Fruit fly (Drosophila melanogaster): ENCODE measurements around the gene IPIP.

Gene IPIP

DNA sequence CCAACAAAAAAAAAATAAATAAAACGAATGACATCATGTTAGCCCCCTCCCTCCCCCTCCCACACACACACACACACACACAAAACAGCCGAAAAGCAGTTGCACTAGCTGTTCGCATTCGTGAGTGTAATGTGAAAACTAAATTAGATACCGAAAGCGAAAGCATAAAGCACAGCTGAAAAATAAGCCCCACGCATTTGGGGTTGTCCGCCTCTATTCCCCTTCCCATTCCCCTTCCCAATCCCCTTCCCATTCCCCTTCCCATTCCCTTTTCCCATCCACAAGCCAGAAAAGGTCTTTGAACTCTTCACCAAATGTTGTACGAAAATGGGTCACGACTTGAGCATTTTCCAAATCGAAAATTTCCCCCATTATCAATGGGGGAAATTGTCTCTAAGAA lies 27.5 kb downstream of the IPIP start (continued):
- TF ChIP-seq CG7786 (GFP tag; optimal IDR thresholded peaks at IDR 0.05) (no peak), Rx (GFP tag; IDR thresholded peaks at IDR 0.05) (no peak), CG13424 (tag; optimal IDR thresholded peaks at IDR 0.05) (no peak), CG42726 (GFP tag; IDR thresholded peaks at IDR 0.05; ENCODE audit: partially characterized antibody) (peak; percentile 54; the same call in 1 of the 2 replicates), ttk (GFP tag; IDR thresholded peaks at IDR 0.05) (peak; percentile 70; the same call in 1 of the 2 replicates), CG10543 (GFP tag; optimal IDR thresholded peaks at IDR 0.05) (peak; percentile 41), kni (GFP tag; optimal IDR thresholded peaks at IDR 0.05) (peak; percentile 95), CG17829 (tag; optimal IDR thresholded peaks at IDR 0.05) (no peak), Dbx (GFP tag; IDR thresholded peaks at IDR 0.05) (no peak), sens-2 (GFP tag; IDR thresholded peaks at IDR 0.05) (no peak), Dll (GFP tag; IDR thresholded peaks at IDR 0.05; ENCODE audit: partially characterized antibody) (0 out of 4 replicates have a peak, but pooled peaks have one; percentile 13), nerfin-1 (tag; optimal IDR thresholded peaks at IDR 0.05) (peak; percentile 34), D19A (tag; optimal IDR thresholded peaks at IDR 0.05) (no peak)

- TF ChIP-seq chm (GFP tag; IDR thresholded peaks at IDR 0.05) (peak; percentile 32; the same call in 1 of the 2 replicates), CG10209 (GFP tag; optimal IDR thresholded peaks at IDR 0.05) (no peak), MBD-R2 (GFP tag; IDR thresholded peaks at IDR 0.05) (no peak), insv (GFP tag; optimal IDR thresholded peaks at IDR 0.05) (peak in 1 of 2 experiments; percentile 90), inv (GFP tag; IDR thresholded peaks at IDR 0.05; ENCODE audit: partially characterized antibody) (no peak), tx (GFP tag; optimal IDR thresholded peaks at IDR 0.05) (no peak), sqz (GFP tag; optimal IDR thresholded peaks at IDR 0.05) (peak; percentile 90), Hmr (GFP tag; optimal IDR thresholded peaks at IDR 0.05) (no peak), dm (GFP tag; optimal IDR thresholded peaks at IDR 0.05) (no peak), gro (GFP tag; optimal IDR thresholded peaks at IDR 0.05) (no peak), Dad (GFP tag; optimal IDR thresholded peaks at IDR 0.05) (no peak), stc (GFP tag; IDR thresholded peaks at IDR 0.05) (no peak), CG14014 (GFP tag; IDR thresholded peaks at IDR 0.05) (no peak), abd-A (tag; optimal IDR thresholded peaks at IDR 0.05) (peak; percentile 12), shn (GFP tag; optimal IDR thresholded peaks at IDR 0.05) (no peak), Opbp (GFP tag; IDR thresholded peaks at IDR 0.05; ENCODE audit: partially characterized antibody) (no peak), CG11695 (GFP tag; IDR thresholded peaks at IDR 0.05) (no peak), CG9437 (GFP tag; optimal IDR thresholded peaks at IDR 0.05) (no peak), ATbp (GFP tag; optimal IDR thresholded peaks at IDR 0.05) (no peak), CG13287 (GFP tag; IDR thresholded peaks at IDR 0.05; ENCODE audit: partially characterized antibody) (peak; percentile 8; the same call in 1 of the 2 replicates), CG6854 (GFP tag; optimal IDR thresholded peaks at IDR 0.05) (no peak), lov (optimal IDR thresholded peaks at IDR 0.05) (no peak), lov (GFP tag; IDR thresholded peaks at IDR 0.05) (no peak), B-H2 (GFP tag; optimal IDR thresholded peaks at IDR 0.05) (no peak), vvl (GFP tag; IDR thresholded peaks at IDR 0.05) (0 out of 2 replicates have a peak, but pooled peaks have one; percentile 25), Pdp1 (GFP tag; optimal IDR thresholded peaks at IDR 0.05) (peak in 1 of 2 experiments; percentile 98), cwo (GFP tag; optimal IDR thresholded peaks at IDR 0.05) (no peak), sisA (GFP tag; IDR thresholded peaks at IDR 0.05) (no peak), CG10959 (GFP tag; IDR thresholded peaks at IDR 0.05) (no peak), tin (GFP tag; optimal IDR thresholded peaks at IDR 0.05) (no peak), gt (GFP tag; IDR thresholded peaks at IDR 0.05) (no peak), sd (tag; optimal IDR thresholded peaks at IDR 0.05) (peak; percentile 1), cas (GFP tag; IDR thresholded peaks at IDR 0.05) (no peak), knrl (GFP tag; IDR thresholded peaks at IDR 0.05; ENCODE audit: partially characterized antibody) (no peak), CoRest (tag; optimal IDR thresholded peaks at IDR 0.05) (no peak), chinmo (GFP tag; IDR thresholded peaks at IDR 0.05; ENCODE audit: partially characterized antibody) (peak; percentile 81; the same call in 2 of the 4 replicates), Meics (GFP tag; optimal IDR thresholded peaks at IDR 0.05) (no peak)
These were observed 28.3 kb downstream of the IPIP start for dm6 chr2L:6076143-6076542.
